Worm (Caenorhabditis elegans): Measurements from ENCODE around the gene sph-1.

- TF ChIP-seq ztf-11 (tag; optimal IDR thresholded peaks at IDR 0.05) (no peak), blmp-1 (tag; optimal IDR thresholded peaks at IDR 0.05) (no peak), elt-3 (tag; optimal IDR thresholded peaks at IDR 0.05) (no peak), ceh-43 (GFP tag; optimal IDR thresholded peaks at IDR 0.05) (no peak), nhr-12 (tag; optimal IDR thresholded peaks at IDR 0.05) (no peak), snpc-4 (tag; optimal IDR thresholded peaks at IDR 0.05) (no peak), lin-13 (tag; optimal IDR thresholded peaks at IDR 0.05) (no peak), nhr-76 (tag; optimal IDR thresholded peaks at IDR 0.05) (no peak), unc-62 (GFP tag; optimal IDR thresholded peaks at IDR 0.05) (no peak)
Observed at ce11 chrIV:8118790-8119189, 14.6 kb downstream of the sph-1 start, which contains the start of gene F42G8.8.

All from whole organism, mixed stage, embryonic.